Worm (Caenorhabditis elegans): Measurements from ENCODE around the gene Y59C2A.3.

DNA sequence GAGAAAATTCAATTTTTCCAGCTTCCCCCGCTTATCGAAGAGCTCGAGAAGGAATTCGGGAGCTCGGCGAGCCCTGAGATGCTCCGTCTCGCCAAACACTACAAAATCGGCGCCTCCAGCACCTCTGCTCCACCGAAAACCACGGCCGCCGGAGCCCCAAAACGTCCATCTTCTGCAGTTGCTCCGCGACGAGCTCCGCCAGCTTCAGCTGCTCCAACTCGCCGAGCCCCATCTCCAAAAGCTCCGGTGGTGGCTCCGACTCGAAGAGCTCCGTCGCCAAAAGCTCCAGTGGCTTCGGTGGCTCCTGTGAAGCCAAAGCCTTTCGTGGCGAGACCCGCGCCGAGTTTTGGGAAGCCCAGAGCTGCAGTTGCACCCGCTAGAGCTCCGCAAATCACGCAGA, 31.9 kb upstream of the Y59C2A.3 start:
- TF ChIP-seq him-1 (tag; optimal IDR thresholded peaks at IDR 0.05): no peak
- no peak for TF ChIP-seq dao-5 (tag; optimal IDR thresholded peaks at IDR 0.05)
